Worm (Caenorhabditis elegans): Measurements from ENCODE around the gene fbxa-208.
A peak's percentile ranks its signal among the peaks of the same experiment; 100 is the strongest.
"Not testable (repeated sequence)": the region's sequence is repeated elsewhere in the genome, so short reads cannot be mapped to it uniquely, and the experiment has no call there.

The fbxa-208 gene

ce11 chrIII:1256519-1256918 lies at the start of gene fbxa-208:
Gene fbxa-208 (plus strand): TSS chrIII:1256819.
- not testable (repeated sequence) for TF ChIP-seq R02D3.7, nhr-6, lin-39 (tag; optimal IDR thresholded peaks at IDR 0.05)

- TF ChIP-seq alr-1 (tag; optimal IDR thresholded peaks at IDR 0.05) = no peak
- no peak for TF ChIP-seq nhr-23 (tag; optimal IDR thresholded peaks at IDR 0.05)
- TF ChIP-seq dmd-4 (tag; optimal IDR thresholded peaks at IDR 0.05) = no peak
- no peak for TF ChIP-seq ama-1 (optimal IDR thresholded peaks at IDR 0.05)
- no peak for TF ChIP-seq peb-1 (tag; optimal IDR thresholded peaks at IDR 0.05)
- no peak for TF ChIP-seq R02D3.7 (tag; optimal IDR thresholded peaks at IDR 0.05)
- TF ChIP-seq skn-1 (tag; optimal IDR thresholded peaks at IDR 0.05) = no peak
- no peak for TF ChIP-seq mbf-1 (tag; optimal IDR thresholded peaks at IDR 0.05)
- TF ChIP-seq ztf-1 (GFP tag; conservative IDR thresholded peaks at IDR 0.05) = no peak
- TF ChIP-seq sma-9 (GFP tag; optimal IDR thresholded peaks at IDR 0.05) = no peak
- TF ChIP-seq sma-9 (tag; optimal IDR thresholded peaks at IDR 0.05) = no peak
- no peak for TF ChIP-seq ZK546.5 (tag; optimal IDR thresholded peaks at IDR 0.05)
- TF ChIP-seq nhr-6 (tag; optimal IDR thresholded peaks at IDR 0.05) = no peak
- no peak for TF ChIP-seq Y55F3AM.14 (GFP tag; optimal IDR thresholded peaks at IDR 0.05)
- TF ChIP-seq nhr-129 (tag; optimal IDR thresholded peaks at IDR 0.05) = no peak
- TF ChIP-seq lin-13 (GFP tag; optimal IDR thresholded peaks at IDR 0.05) = no peak
- TF ChIP-seq ztf-11 (tag; optimal IDR thresholded peaks at IDR 0.05) = no peak
- no peak for TF ChIP-seq lin-39 (tag; optimal IDR thresholded peaks at IDR 0.05)
- TF ChIP-seq C34F6.9 (tag; optimal IDR thresholded peaks at IDR 0.05) = no peak
These were observed 49.6 kb upstream of the fbxa-208 start for ce11 chrIII:1207027-1207426.

- TF ChIP-seq unc-39 (tag; optimal IDR thresholded peaks at IDR 0.05) (no peak), ztf-11 (tag; optimal IDR thresholded peaks at IDR 0.05) (no peak), gmeb-1 (tag; optimal IDR thresholded peaks at IDR 0.05) (peak; percentile 84), C34F6.9 (tag; optimal IDR thresholded peaks at IDR 0.05) (peak; percentile 34), lin-13 (GFP tag; optimal IDR thresholded peaks at IDR 0.05) (peak; percentile 58), unc-55 (GFP tag; optimal IDR thresholded peaks at IDR 0.05) (peak; percentile 56), Y55F3AM.14 (GFP tag; optimal IDR thresholded peaks at IDR 0.05) (no peak), snpc-4 (tag; optimal IDR thresholded peaks at IDR 0.05) (no peak), nhr-129 (tag; optimal IDR thresholded peaks at IDR 0.05) (peak; percentile 21), dmd-4 (tag; optimal IDR thresholded peaks at IDR 0.05) (no peak), ztf-1 (GFP tag; conservative IDR thresholded peaks at IDR 0.05) (no peak), lsy-2 (tag; optimal IDR thresholded peaks at IDR 0.05) (peak in 1 of 2 experiments; percentile 55)
These were observed 48.8 kb upstream of the fbxa-208 start, which contains the start of gene orc-3 for ce11 chrIII:1207852-1208251. Gene orc-3 (plus strand): TSS chrIII:1208133.

- TF ChIP-seq C34F6.9 (tag; optimal IDR thresholded peaks at IDR 0.05) (no peak), nhr-10 (tag; optimal IDR thresholded peaks at IDR 0.05) (no peak), Y55F3AM.14 (GFP tag; optimal IDR thresholded peaks at IDR 0.05) (no peak), unc-62 (GFP tag; optimal IDR thresholded peaks at IDR 0.05) (no peak), ceh-16 (tag; optimal IDR thresholded peaks at IDR 0.05) (no peak), sma-9 (GFP tag; optimal IDR thresholded peaks at IDR 0.05) (no peak), sma-9 (tag; optimal IDR thresholded peaks at IDR 0.05) (no peak), ztf-1 (GFP tag; conservative IDR thresholded peaks at IDR 0.05) (no peak), unc-55 (GFP tag; optimal IDR thresholded peaks at IDR 0.05) (no peak), nhr-23 (tag; optimal IDR thresholded peaks at IDR 0.05) (no peak), ztf-11 (tag; optimal IDR thresholded peaks at IDR 0.05) (no peak), aly-2 (tag; optimal IDR thresholded peaks at IDR 0.05) (no peak), fos-1 (tag; optimal IDR thresholded peaks at IDR 0.05) (no peak), nhr-21 (tag; optimal IDR thresholded peaks at IDR 0.05) (no peak), peb-1 (tag; optimal IDR thresholded peaks at IDR 0.05) (no peak), nhr-237 (tag; optimal IDR thresholded peaks at IDR 0.05) (no peak), ama-1 (optimal IDR thresholded peaks at IDR 0.05) (no peak), ZK546.5 (tag; optimal IDR thresholded peaks at IDR 0.05) (no peak)
These were observed 46.0 kb upstream of the fbxa-208 start for ce11 chrIII:1210638-1211037.

- TF ChIP-seq F13H6.1 (tag; optimal IDR thresholded peaks at IDR 0.05) = no peak
- TF ChIP-seq nhr-11 (tag; optimal IDR thresholded peaks at IDR 0.05) = no peak
- no peak for TF ChIP-seq R02D3.7 (tag; optimal IDR thresholded peaks at IDR 0.05)
- no peak for TF ChIP-seq nhr-129 (tag; optimal IDR thresholded peaks at IDR 0.05)
- TF ChIP-seq mab-5 (tag; optimal IDR thresholded peaks at IDR 0.05) = no peak
- no peak for TF ChIP-seq nhr-12 (tag; optimal IDR thresholded peaks at IDR 0.05)
- TF ChIP-seq lin-13 (GFP tag; optimal IDR thresholded peaks at IDR 0.05) = no peak
- no peak for TF ChIP-seq ZK546.5 (tag; optimal IDR thresholded peaks at IDR 0.05)
- TF ChIP-seq nhr-77 (tag; optimal IDR thresholded peaks at IDR 0.05) = no peak
- TF ChIP-seq ztf-1 (GFP tag; conservative IDR thresholded peaks at IDR 0.05) = no peak
These were observed 42.4 kb upstream of the fbxa-208 start for ce11 chrIII:1214121-1214673.
